Worm (Caenorhabditis elegans): ENCODE data around the gene F57B9.8.

Gene F57B9.8

ce11 chrIII:6961937-6962504, 26.9 kb upstream of the F57B9.8 start, which contains the start of the genes rpn-6.1 and F57B9.1 (continued):
- TF ChIP-seq cey-2 (tag; optimal IDR thresholded peaks at IDR 0.05; ENCODE audit: borderline replicate concordance, insufficient read depth) (no peak), nhr-41 (GFP tag; IDR thresholded peaks at IDR 0.05) (no peak), ama-1 (optimal IDR thresholded peaks at IDR 0.05) (no peak), lsy-2 (tag; optimal IDR thresholded peaks at IDR 0.05) (peak in 1 of 2 experiments; percentile 78), nhr-111 (GFP tag; optimal IDR thresholded peaks at IDR 0.05) (no peak), F49E8.2 (tag; optimal IDR thresholded peaks at IDR 0.05; ENCODE audit: borderline replicate concordance) (no peak), ceh-62 (tag; optimal IDR thresholded peaks at IDR 0.05) (no peak), ztf-7 (tag; optimal IDR thresholded peaks at IDR 0.05) (peak; percentile 28), saeg-2 (GFP tag; IDR thresholded peaks at IDR 0.05) (no peak), madf-5 (GFP tag; IDR thresholded peaks at IDR 0.05) (no peak), daf-16 (GFP tag; optimal IDR thresholded peaks at IDR 0.05) (peak in 1 of 2 experiments; percentile 72), daf-16 (tag; optimal IDR thresholded peaks at IDR 0.05) (peak; percentile 55), dmd-9 (GFP tag; IDR thresholded peaks at IDR 0.05) (no peak)

DNA sequence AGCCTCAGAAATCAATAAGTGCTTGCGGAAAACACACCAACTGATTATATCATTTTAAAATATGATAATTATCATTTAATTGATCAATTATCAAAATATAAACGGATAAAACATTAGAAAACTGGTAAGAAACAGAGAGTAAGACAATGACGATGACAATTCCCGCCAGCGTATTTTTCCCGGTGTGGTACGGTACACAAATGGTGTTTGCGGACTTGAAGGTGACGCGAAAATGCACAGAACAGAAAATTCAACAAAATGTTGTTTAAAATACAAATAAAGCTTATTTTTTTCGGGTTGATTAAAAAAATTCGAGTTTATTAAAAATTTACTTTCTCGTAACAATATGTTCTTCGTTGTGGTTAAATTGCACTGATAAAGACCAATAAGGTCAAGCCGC, 26.0 kb upstream of the F57B9.8 start:
- TF ChIP-seq dmd-9 (GFP tag; IDR thresholded peaks at IDR 0.05) = no peak
- no peak for TF ChIP-seq nhr-6 (tag; optimal IDR thresholded peaks at IDR 0.05)
- TF ChIP-seq ceh-28 (tag; optimal IDR thresholded peaks at IDR 0.05) = no peak
- TF ChIP-seq ceh-44 (GFP tag; IDR thresholded peaks at IDR 0.05) = no peak
- peak in 1 of 2 experiments; percentile 16 for TF ChIP-seq hif-1 (tag; optimal IDR thresholded peaks at IDR 0.05)
- peak; percentile 57 for TF ChIP-seq dve-1 (tag; optimal IDR thresholded peaks at IDR 0.05; ENCODE audit: insufficient read depth)
- TF ChIP-seq mes-2 (tag; optimal IDR thresholded peaks at IDR 0.05; ENCODE audit: poor library complexity, severe bottlenecking) = peak; percentile 53
- peak; percentile 2 for TF ChIP-seq lin-13 (GFP tag; optimal IDR thresholded peaks at IDR 0.05)
- TF ChIP-seq aha-1 (tag) = peak; percentile 60
- TF ChIP-seq daf-16 (GFP tag; optimal IDR thresholded peaks at IDR 0.05) = no peak
- peak; percentile 36 for TF ChIP-seq daf-16 (tag; optimal IDR thresholded peaks at IDR 0.05)
- peak; percentile 56 for TF ChIP-seq lin-38 (GFP tag; IDR thresholded peaks at IDR 0.05)
- TF ChIP-seq hmg-1.1 (GFP tag; IDR thresholded peaks at IDR 0.05) = peak; percentile 28; the same call in 1 of the 2 replicates
- peak; percentile 5 for TF ChIP-seq hlh-30 (tag; optimal IDR thresholded peaks at IDR 0.05; ENCODE audit: insufficient read depth)
- peak; percentile 60 for TF ChIP-seq dpl-1 (GFP tag; optimal IDR thresholded peaks at IDR 0.05)
- TF ChIP-seq spr-3 (GFP tag; optimal IDR thresholded peaks at IDR 0.05) = no peak
- TF ChIP-seq hlh-11 (tag; optimal IDR thresholded peaks at IDR 0.05) = no peak
- no peak for TF ChIP-seq mxl-2 (GFP tag; conservative IDR thresholded peaks at IDR 0.05)
- no peak for TF ChIP-seq lin-1 (GFP tag; IDR thresholded peaks at IDR 0.05)
- no peak for TF ChIP-seq fos-1 (tag; optimal IDR thresholded peaks at IDR 0.05)
- peak; percentile 43 for TF ChIP-seq mep-1 (tag; optimal IDR thresholded peaks at IDR 0.05)
- TF ChIP-seq nhr-41 (GFP tag; IDR thresholded peaks at IDR 0.05) = no peak
- TF ChIP-seq gei-8 (GFP tag; optimal IDR thresholded peaks at IDR 0.05) = no peak
- no peak for TF ChIP-seq F10B5.3 (tag; optimal IDR thresholded peaks at IDR 0.05)
- peak; percentile 63; the same call in 1 of the 2 replicates for TF ChIP-seq Y48G9A.11 (GFP tag; IDR thresholded peaks at IDR 0.05)
- TF ChIP-seq ceh-62 (tag; optimal IDR thresholded peaks at IDR 0.05) = no peak
- TF ChIP-seq T20F7.1 (GFP tag; optimal IDR thresholded peaks at IDR 0.05) = peak; percentile 76
- TF ChIP-seq unc-130 (GFP tag; optimal IDR thresholded peaks at IDR 0.05) = peak; percentile 77
- peak; percentile 57 to 98 for TF ChIP-seq lsy-2 (tag; optimal IDR thresholded peaks at IDR 0.05)
- no peak for TF ChIP-seq mdl-1 (tag; optimal IDR thresholded peaks at IDR 0.05)

Measured in whole organism, L4 larva.